Worm (Caenorhabditis elegans) whole organism, young adult: ENCODE results near the gene wdr-31.

ENCODE experiments used
- B0336.3 ChIP-seq: fragments of 200-800 bp; sonication (Bioruptor generic); IDR thresholded peaks from 2 replicates; pipeline ENCODE4 v1.3.6; 2022; ENCODE audit warnings: missing genetic modification characterization, missing compliant biosample characterization
- D2030.7 ChIP-seq: fragments of 200-800 bp; sonication (Bioruptor generic); IDR thresholded peaks from 2 replicates; pipeline ENCODE4 v1.3.6; 2022; ENCODE audit warnings: missing genetic modification reagents, missing genetic modification characterization, missing compliant biosample characterization
- F37B4.10 ChIP-seq: fragments of 200-800 bp; sonication (Bioruptor generic); IDR thresholded peaks from 2 replicates; pipeline ENCODE4 v1.3.6; 2022; ENCODE audit warnings: missing genetic modification characterization, missing compliant biosample characterization
- K12H6.12 ChIP-seq: fragments of 200-800 bp; sonication (Bioruptor generic); optimal IDR thresholded peaks from 2 replicates; lab custom pipeline; 2018; ENCODE audit warnings: mild to moderate bottlenecking, missing genetic modification characterization, missing compliant biosample characterization
- Y79H2A.3 ChIP-seq: fragments of 200-800 bp; sonication (Bioruptor generic); conservative IDR thresholded peaks from 2 replicates; pipeline ENCODE4 v1.3.6; 2022; ENCODE audit warnings: missing genetic modification reagents, missing genetic modification characterization, missing compliant biosample characterization
- ZK185.1 ChIP-seq: sonication (generic microtip); optimal IDR thresholded peaks from 2 replicates; lab custom pipeline; 2016; ENCODE audit warnings: mild to moderate bottlenecking, missing genetic modification characterization, missing compliant biosample characterization; ENCODE audit not compliant: poor library complexity, severe bottlenecking
- athp-1 ChIP-seq: sonication (generic microtip); optimal IDR thresholded peaks from 2 replicates; lab custom pipeline; 2017; ENCODE audit warnings: mild to moderate bottlenecking, missing genetic modification characterization, missing compliant biosample characterization
- attf-6 ChIP-seq: fragments of 200-800 bp; sonication (Bioruptor generic); IDR thresholded peaks from 2 replicates; pipeline ENCODE4 v1.3.6; 2022; ENCODE audit warnings: missing genetic modification reagents, missing genetic modification characterization, missing compliant biosample characterization
- ceh-27 ChIP-seq: fragments of 200-800 bp; sonication (Bioruptor generic); optimal IDR thresholded peaks from 2 replicates; lab custom pipeline; 2018; ENCODE audit warnings: mild to moderate bottlenecking, missing genetic modification characterization, moderate library complexity, missing compliant biosample characterization
- die-1 ChIP-seq: sonication (generic microtip); optimal IDR thresholded peaks from 2 replicates; lab custom pipeline; 2016; ENCODE audit warnings: missing genotype, mild to moderate bottlenecking, missing genetic modification characterization, missing compliant biosample characterization
- dox-1 ChIP-seq: fragments of 200-800 bp; sonication (Bioruptor generic); IDR thresholded peaks from 2 replicates; pipeline ENCODE4 v1.3.6; 2022; ENCODE audit warnings: missing genetic modification reagents, missing genetic modification characterization, missing compliant biosample characterization
- egrh-3 ChIP-seq: fragments of 200-800 bp; sonication (Bioruptor generic); IDR thresholded peaks from 2 replicates; pipeline ENCODE4 v1.3.6; 2022; ENCODE audit warnings: missing genetic modification reagents, missing genetic modification characterization, missing compliant biosample characterization
- ekl-4 ChIP-seq: fragments of 200-800 bp; sonication (Bioruptor generic); IDR thresholded peaks from 2 replicates; pipeline ENCODE4 v1.3.6; 2022; ENCODE audit warnings: missing genetic modification reagents, missing genetic modification characterization, missing compliant biosample characterization
- ets-4 ChIP-seq: fragments of 200-800 bp; sonication (Bioruptor generic); optimal IDR thresholded peaks from 2 replicates; lab custom pipeline; 2018; ENCODE audit warnings: mild to moderate bottlenecking, missing genetic modification characterization, missing compliant biosample characterization
- gei-17 ChIP-seq: fragments of 200-800 bp; sonication (Bioruptor generic); optimal IDR thresholded peaks from 2 replicates; lab custom pipeline; 2018; ENCODE audit warnings: mild to moderate bottlenecking, missing genetic modification characterization, missing compliant biosample characterization
- hmg-1.2 ChIP-seq: fragments of 200-800 bp; sonication (Bioruptor generic); IDR thresholded peaks from 2 replicates; pipeline ENCODE4 v1.3.6; 2022; ENCODE audit warnings: missing genetic modification reagents, missing genetic modification characterization, missing compliant biosample characterization
- hrde-1 ChIP-seq: sonication (generic microtip); optimal IDR thresholded peaks from 2 replicates; lab custom pipeline; 2016; ENCODE audit warnings: missing genetic modification characterization, mild to moderate bottlenecking, missing compliant biosample characterization, moderate library complexity, missing genotype, missing genetic modification reagents, borderline replicate concordance
- lag-1 ChIP-seq: fragments of 200-800 bp; sonication (Bioruptor generic); IDR thresholded peaks from 2 replicates; pipeline ENCODE4 v1.3.6; 2022; ENCODE audit warnings: missing genetic modification reagents, missing genetic modification characterization, missing compliant biosample characterization
- let-607 ChIP-seq, 2 experiments: fragments of 200-800 bp in 1 of 2; sonication (Bioruptor generic) in 1 of 2; sonication (generic microtip) in 1 of 2; optimal IDR thresholded peaks; 2 replicates each; lab custom pipeline; 2016 to 2018; ENCODE audit warnings: mild to moderate bottlenecking in 2 of 2, missing compliant biosample characterization in 2 of 2, missing genetic modification characterization in 2 of 2, moderate library complexity in 2 of 2, missing genotype in 1 of 2
- lir-1 ChIP-seq: fragments of 200-800 bp; sonication (Bioruptor generic); conservative IDR thresholded peaks from 2 replicates; pipeline ENCODE4 v1.3.6; 2022; ENCODE audit warnings: missing genetic modification reagents, missing genetic modification characterization, missing compliant biosample characterization
- madf-3 ChIP-seq: fragments of 200-800 bp; sonication (Bioruptor generic); IDR thresholded peaks from 2 replicates; pipeline ENCODE4 v1.3.6; 2022; ENCODE audit warnings: missing genetic modification reagents, missing genetic modification characterization, missing compliant biosample characterization
- madf-6 ChIP-seq: fragments of 200-800 bp; sonication (Bioruptor generic); IDR thresholded peaks from 2 replicates; pipeline ENCODE4 v1.3.6; 2022; ENCODE audit warnings: missing genetic modification reagents, missing genetic modification characterization, missing compliant biosample characterization
- madf-8 ChIP-seq: fragments of 200-800 bp; sonication (Bioruptor generic); conservative IDR thresholded peaks from 2 replicates; pipeline ENCODE4 v1.3.6; 2022; ENCODE audit warnings: missing genetic modification reagents, missing genetic modification characterization, missing compliant biosample characterization
- mcd-1 ChIP-seq: fragments of 200-800 bp; sonication (Bioruptor generic); IDR thresholded peaks from 2 replicates; pipeline ENCODE4 v1.3.6; 2022; ENCODE audit warnings: missing genetic modification reagents, missing genetic modification characterization, missing compliant biosample characterization
- nfyb-1 ChIP-seq: fragments of 200-800 bp; sonication (Bioruptor generic); IDR thresholded peaks from 2 replicates; pipeline ENCODE4 v1.3.6; 2022; ENCODE audit warnings: missing genetic modification reagents, missing genetic modification characterization, missing compliant biosample characterization
- nhr-120 ChIP-seq: fragments of 200-800 bp; sonication (Bioruptor generic); IDR thresholded peaks from 2 replicates; pipeline ENCODE4 v1.3.6; 2022; ENCODE audit warnings: missing genetic modification characterization, missing compliant biosample characterization
- nhr-80 ChIP-seq: sonication (generic microtip); optimal IDR thresholded peaks from 2 replicates; lab custom pipeline; 2016; ENCODE audit warnings: missing genetic modification characterization, missing compliant biosample characterization
- pbrm-1 ChIP-seq: fragments of 200-800 bp; sonication (Bioruptor generic); IDR thresholded peaks from 2 replicates; pipeline ENCODE4 v1.3.6; 2022; ENCODE audit warnings: missing genetic modification reagents, missing genetic modification characterization, missing compliant biosample characterization
- rcor-1 ChIP-seq: fragments of 200-800 bp; sonication (Bioruptor generic); IDR thresholded peaks from 2 replicates; pipeline ENCODE4 v1.3.6; 2022; ENCODE audit warnings: missing genetic modification reagents, missing genetic modification characterization, missing compliant biosample characterization
- rpc-1 ChIP-seq, 2 experiments: fragments of 150-350 bp in 1 of 2; sonication (generic microtip) in 1 of 2; optimal IDR thresholded peaks; 2 replicates each; lab custom pipeline; 2014 to 2018; ENCODE audit warnings: missing biosample characterization in 1 of 2, missing genetic modification characterization in 1 of 2, missing genetic modification reagents in 1 of 2, missing genotype in 1 of 2
- sdz-38 ChIP-seq: sonication (generic microtip); optimal IDR thresholded peaks from 2 replicates; lab custom pipeline; 2016; ENCODE audit warnings: missing genotype, missing genetic modification characterization, missing compliant biosample characterization
- sea-2 ChIP-seq: fragments of 200-800 bp; sonication (Bioruptor generic); IDR thresholded peaks from 2 replicates; pipeline ENCODE4 v1.3.6; 2022; ENCODE audit warnings: missing genetic modification characterization, missing compliant biosample characterization
- tbx-9 ChIP-seq: sonication (generic microtip); optimal IDR thresholded peaks from 2 replicates; lab custom pipeline; 2016; ENCODE audit warnings: borderline replicate concordance, missing genetic modification characterization, inconsistent platforms, missing compliant biosample characterization
- ztf-18 ChIP-seq: sonication (generic microtip); optimal IDR thresholded peaks from 2 replicates; lab custom pipeline; 2016; ENCODE audit warnings: missing genotype, mild to moderate bottlenecking, missing genetic modification characterization, missing compliant biosample characterization
- ztf-22 ChIP-seq: fragments of 200-800 bp; sonication (Bioruptor generic); optimal IDR thresholded peaks from 2 replicates; lab custom pipeline; 2018; ENCODE audit warnings: mild to moderate bottlenecking, missing genetic modification characterization, moderate library complexity, missing compliant biosample characterization
- ztf-28 ChIP-seq: fragments of 200-800 bp; sonication (Bioruptor generic); IDR thresholded peaks from 2 replicates; pipeline ENCODE4 v1.3.6; 2022; ENCODE audit warnings: missing genetic modification reagents, missing genetic modification characterization, missing compliant biosample characterization
- ztf-3 ChIP-seq: fragments of 200-800 bp; sonication (Bioruptor generic); optimal IDR thresholded peaks from 2 replicates; lab custom pipeline; 2018; ENCODE audit warnings: mild to moderate bottlenecking, missing genetic modification characterization, missing compliant biosample characterization

Gene wdr-31

DNA sequence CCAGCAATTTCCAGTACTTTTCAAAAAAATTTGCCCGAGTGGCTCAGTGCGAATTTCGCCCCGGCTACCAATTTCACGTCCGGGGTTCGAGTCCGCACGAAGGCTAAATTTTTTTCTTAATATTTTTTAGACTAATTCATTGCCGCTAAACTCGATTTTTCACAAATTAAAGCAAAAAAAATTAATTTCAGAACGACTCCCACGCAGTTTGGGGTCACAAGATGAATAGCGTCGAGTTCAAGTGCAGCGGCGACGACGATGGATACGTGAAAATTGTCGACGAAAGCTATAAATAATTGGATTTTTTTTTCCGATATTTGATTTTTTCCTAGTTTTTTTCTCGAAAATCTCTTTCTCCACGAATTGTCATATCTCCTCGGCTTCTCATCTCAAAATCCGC is 16.2 kb upstream of the wdr-31 start:
- no peak for TF ChIP-seq madf-8
- TF ChIP-seq madf-6 (GFP tag; lab: Robert Waterston, UW): peak; percentile 43; the same call in 1 of the 2 replicates
- 0 out of 2 replicates have a peak, but pooled peaks have one; percentile 21 for TF ChIP-seq ekl-4 (GFP tag; lab: Robert Waterston, UW)
- TF ChIP-seq mcd-1 (GFP tag; lab: Robert Waterston, UW): peak; percentile 54; the same call in 1 of the 2 replicates
- TF ChIP-seq ztf-18 (tag; lab: Kevin White, UChicago): no peak
- no peak for TF ChIP-seq sdz-38 (tag; lab: Kevin White, UChicago)
- TF ChIP-seq pbrm-1: 0 out of 2 replicates have a peak, but pooled peaks have one; percentile 8
- TF ChIP-seq rcor-1 (GFP tag; lab: Robert Waterston, UW): no peak
- no peak for TF ChIP-seq nhr-120
- TF ChIP-seq B0336.3 (GFP tag; lab: Robert Waterston, UW): peak; percentile 51; the same call in 1 of the 2 replicates
- no peak for TF ChIP-seq lag-1
- TF ChIP-seq lir-1 (GFP tag; lab: Robert Waterston, UW): no peak
- TF ChIP-seq nhr-80: no peak
- TF ChIP-seq athp-1 (tag; lab: Kevin White, UChicago): peak; percentile 21
- TF ChIP-seq ets-4 (GFP tag; lab: Kevin White, UChicago): no peak
- no peak for TF ChIP-seq egrh-3 (GFP tag; lab: Robert Waterston, UW)
- no peak for TF ChIP-seq tbx-9
- TF ChIP-seq K12H6.12 (tag; lab: Kevin White, UChicago): no peak
- TF ChIP-seq let-607 (tag; optimal IDR thresholded peaks at IDR 0.05; lab: Kevin White, UChicago): no peak
- TF ChIP-seq ztf-22 (GFP tag; lab: Kevin White, UChicago): no peak
- no peak for TF ChIP-seq dox-1
- no peak for TF ChIP-seq ztf-28 (GFP tag; lab: Robert Waterston, UW)
- 0 out of 2 replicates have a peak, but pooled peaks have one; percentile 30 for TF ChIP-seq nfyb-1 (GFP tag; lab: Robert Waterston, UW)
- TF ChIP-seq hrde-1 (tag; lab: Kevin White, UChicago): peak; percentile 19

DNA sequence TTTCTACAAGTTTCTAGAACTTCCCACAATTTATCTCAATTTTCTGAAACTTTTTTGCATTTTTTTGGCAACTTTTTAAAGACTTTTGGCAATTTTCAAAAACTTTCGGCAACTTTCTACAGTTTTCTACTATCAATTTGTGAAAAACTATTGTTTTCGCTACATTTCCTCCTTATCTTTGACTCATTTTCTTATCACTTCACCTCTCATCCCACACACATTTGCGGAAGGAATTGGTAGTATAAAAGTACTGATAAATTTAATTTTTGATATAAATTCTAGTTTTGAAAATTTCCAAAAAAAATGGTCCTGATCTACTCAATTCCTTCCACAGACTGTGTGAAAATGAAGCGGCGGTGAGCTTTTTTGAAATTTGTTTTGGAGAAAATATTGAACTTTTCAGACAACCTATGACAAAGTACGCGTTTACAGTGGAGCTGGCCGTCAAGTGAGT is 14.5 kb upstream of the wdr-31 start, which contains the start of gene F29A7.4:
Gene F29A7.4, plus strand, starts transcription at position 404 of the 454 bp plus-strand sequence.
- no peak for TF ChIP-seq ZK185.1 (tag; lab: Kevin White, UChicago)
- TF ChIP-seq F37B4.10: no peak
- TF ChIP-seq ztf-18 (tag; lab: Kevin White, UChicago): no peak
- TF ChIP-seq mcd-1 (GFP tag; lab: Robert Waterston, UW): no peak
- no peak for TF ChIP-seq egrh-3 (GFP tag; lab: Robert Waterston, UW)
- no peak for TF ChIP-seq madf-3 (GFP tag; lab: Robert Waterston, UW)
- no peak for TF ChIP-seq attf-6
- no peak for TF ChIP-seq rcor-1 (GFP tag; lab: Robert Waterston, UW)
- TF ChIP-seq gei-17 (GFP tag; lab: Kevin White, UChicago): no peak
- no peak for TF ChIP-seq rpc-1 (optimal IDR thresholded peaks at IDR 0.05; lab: Kevin White, UChicago)
- no peak for TF ChIP-seq rpc-1 (tag; optimal IDR thresholded peaks at IDR 0.05; lab: Kevin White, UChicago)
- no peak for TF ChIP-seq die-1 (tag; lab: Kevin White, UChicago)
- TF ChIP-seq ceh-27: no peak
- no peak for TF ChIP-seq sea-2 (GFP tag; lab: Robert Waterston, UW)
- TF ChIP-seq hmg-1.2 (GFP tag; lab: Robert Waterston, UW): no peak
- no peak for TF ChIP-seq Y79H2A.3 (GFP tag; lab: Robert Waterston, UW)
- no peak for TF ChIP-seq ztf-3 (GFP tag; lab: Kevin White, UChicago)
- TF ChIP-seq D2030.7: no peak
